Worm (Caenorhabditis elegans) whole organism, L4/young adult: ENCODE measurements around the gene C08F1.6.
"Not testable (repeated sequence)": the region's sequence is repeated elsewhere in the genome, so short reads cannot be mapped to it uniquely, and the experiment has no call there.

ENCODE experiments used
- W03F9.2 ChIP-seq: fragments of 150-350 bp; optimal IDR thresholded peaks from 2 replicates; lab custom pipeline; 2014; ENCODE audit warnings: missing biosample characterization, missing genetic modification characterization
- dao-5 ChIP-seq: sonication (generic microtip); optimal IDR thresholded peaks from 2 replicates; lab custom pipeline; 2016; ENCODE audit warnings: missing genotype, missing genetic modification characterization, moderate library complexity, missing compliant biosample characterization
- him-1 ChIP-seq: sonication (generic microtip); optimal IDR thresholded peaks from 2 replicates; lab custom pipeline; 2016; ENCODE audit warnings: missing genotype, missing genetic modification reagents, missing genetic modification characterization, missing compliant biosample characterization

The C08F1.6 gene

ce11 chrII:1782474-1782873 is 5.5 kb downstream of the C08F1.6 start, which contains the start of gene math-4:
Gene math-4, minus strand, starts transcription at chrII:1782574.
- no peak for TF ChIP-seq him-1 (tag; lab: Kevin White, UChicago)
- TF ChIP-seq dao-5 (tag; lab: Kevin White, UChicago): no peak
- no peak for TF ChIP-seq W03F9.2 (tag; lab: Kevin White, UChicago)

DNA sequence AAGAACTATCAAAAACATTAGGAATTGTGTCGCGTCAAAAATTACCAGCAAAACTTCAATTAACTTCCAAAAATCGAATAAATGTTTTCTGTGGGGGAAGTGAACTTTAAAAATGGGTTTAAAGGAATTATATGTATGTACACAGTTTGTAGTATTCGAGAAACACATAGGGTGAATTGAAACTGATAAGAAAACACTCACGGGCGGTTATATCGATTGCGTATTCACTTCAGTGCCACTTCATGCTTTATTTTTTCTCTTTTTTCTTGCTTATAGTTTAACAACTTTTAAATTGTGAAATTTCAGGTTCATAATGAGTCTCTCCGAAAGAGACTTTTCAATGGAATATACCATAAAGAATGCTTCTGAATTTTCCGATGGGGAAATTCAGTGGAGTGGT is 12.8 kb downstream of the C08F1.6 start, which contains the start of gene F36H5.14:
Gene F36H5.14 (plus strand): TSS at position 301 of the 400 bp plus-strand sequence.
- not testable (repeated sequence) for TF ChIP-seq W03F9.2, him-1, dao-5 (tag; lab: Kevin White, UChicago)

DNA sequence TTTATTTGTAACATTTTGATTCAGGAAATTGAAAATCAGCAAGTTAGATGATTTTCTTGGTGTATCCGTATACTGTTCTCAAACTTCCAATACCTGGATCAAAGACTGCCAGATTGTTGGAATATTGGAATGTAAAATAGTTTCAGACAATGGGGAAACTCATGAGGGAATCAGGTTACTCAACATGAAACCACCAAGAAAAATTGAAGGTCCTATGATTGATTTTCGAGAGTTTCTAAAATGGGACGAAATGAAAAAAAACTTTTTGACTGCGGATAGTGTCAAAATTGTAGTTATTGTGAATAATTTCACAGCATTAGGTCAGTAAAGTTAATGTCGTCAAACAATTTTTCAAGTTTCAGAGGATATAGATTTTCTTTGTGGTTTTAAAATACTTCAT is 16.2 kb downstream of the C08F1.6 start, which contains the start of gene math-3:
Gene math-3 (plus strand): TSS at position 301 of the 400 bp plus-strand sequence.
- TF ChIP-seq him-1 (tag; lab: Kevin White, UChicago) (no peak), W03F9.2 (tag; lab: Kevin White, UChicago) (no peak), dao-5 (tag; lab: Kevin White, UChicago) (no peak)

- not testable (repeated sequence) for TF ChIP-seq dao-5, W03F9.2, him-1 (tag; lab: Kevin White, UChicago)
These were observed 16.6 kb downstream of the C08F1.6 start, which contains the start of gene math-26 for ce11 chrII:1771347-1771746. Gene math-26, plus strand, starts transcription at chrII:1771647.

- no peak for TF ChIP-seq dao-5 (tag; lab: Kevin White, UChicago)
- no peak for TF ChIP-seq him-1 (tag; lab: Kevin White, UChicago)
- no peak for TF ChIP-seq W03F9.2 (tag; lab: Kevin White, UChicago)
These were observed 21.3 kb downstream of the C08F1.6 start for ce11 chrII:1766715-1767114.

ce11 chrII:1763072-1763471 is 24.9 kb downstream of the C08F1.6 start, which contains the start of gene math-28:
Gene math-28, plus strand, starts transcription at chrII:1763372.
- TF ChIP-seq him-1 (tag; lab: Kevin White, UChicago) (no peak), W03F9.2 (tag; lab: Kevin White, UChicago) (no peak), dao-5 (tag; lab: Kevin White, UChicago) (no peak)

ce11 chrII:1761564-1761963 is 26.4 kb downstream of the C08F1.6 start, which contains the start of gene F36H5.4:
Gene F36H5.4, plus strand, starts transcription at chrII:1761864.
- TF ChIP-seq him-1 (tag; lab: Kevin White, UChicago): no peak
- no peak for TF ChIP-seq W03F9.2 (tag; lab: Kevin White, UChicago)
- TF ChIP-seq dao-5 (tag; lab: Kevin White, UChicago): no peak

DNA sequence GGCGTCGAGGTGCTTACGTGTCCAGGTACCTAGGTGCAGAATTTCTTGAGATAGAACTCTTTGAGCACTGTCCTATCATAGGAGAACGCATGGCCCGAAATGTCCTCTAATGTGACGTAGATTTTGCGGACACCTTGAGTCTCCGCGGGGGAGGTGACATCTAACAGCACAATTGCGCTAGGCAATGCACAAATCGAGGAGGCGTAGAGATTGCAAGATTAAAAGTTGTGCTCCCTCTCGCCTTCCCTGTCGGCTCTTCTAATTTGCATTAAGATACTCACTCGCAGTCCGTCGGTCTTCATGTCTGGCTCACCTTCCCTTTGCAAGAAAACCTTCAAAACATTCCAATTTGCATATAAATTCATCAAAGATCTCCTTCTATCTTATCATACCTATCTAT is 28.4 kb downstream of the C08F1.6 start, which contains the start of gene F36H5.18:
Gene F36H5.18 (plus strand): TSS at position 301 of the 400 bp plus-strand sequence.
- TF ChIP-seq dao-5 (tag; lab: Kevin White, UChicago): no peak
- no peak for TF ChIP-seq him-1 (tag; lab: Kevin White, UChicago)
- TF ChIP-seq W03F9.2 (tag; lab: Kevin White, UChicago): no peak

DNA sequence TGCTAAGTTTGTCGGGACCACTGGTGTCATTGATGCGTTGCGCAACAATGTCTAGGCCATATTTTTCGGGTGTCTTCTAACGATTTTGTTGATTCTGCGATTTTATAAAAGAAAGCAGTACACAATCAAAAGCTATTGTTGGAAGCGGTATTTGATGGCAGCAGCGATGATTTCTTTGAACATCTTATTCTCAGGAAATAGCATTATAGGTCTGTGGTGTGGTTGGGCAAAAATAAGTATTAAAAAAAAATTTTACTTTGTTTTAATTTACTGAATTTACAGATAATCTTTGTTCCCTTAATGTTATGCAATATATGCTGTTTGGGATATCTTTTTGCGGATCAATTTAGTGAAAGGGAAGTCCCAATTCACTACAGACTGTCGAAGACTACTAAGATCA is 31.0 kb downstream of the C08F1.6 start, which contains the start of gene F36H5.10:
Gene F36H5.10 (plus strand): TSS at position 301 of the 400 bp plus-strand sequence.
- no peak for TF ChIP-seq him-1 (tag; lab: Kevin White, UChicago)
- TF ChIP-seq dao-5 (tag; lab: Kevin White, UChicago): no peak
- no peak for TF ChIP-seq W03F9.2 (tag; lab: Kevin White, UChicago)

DNA sequence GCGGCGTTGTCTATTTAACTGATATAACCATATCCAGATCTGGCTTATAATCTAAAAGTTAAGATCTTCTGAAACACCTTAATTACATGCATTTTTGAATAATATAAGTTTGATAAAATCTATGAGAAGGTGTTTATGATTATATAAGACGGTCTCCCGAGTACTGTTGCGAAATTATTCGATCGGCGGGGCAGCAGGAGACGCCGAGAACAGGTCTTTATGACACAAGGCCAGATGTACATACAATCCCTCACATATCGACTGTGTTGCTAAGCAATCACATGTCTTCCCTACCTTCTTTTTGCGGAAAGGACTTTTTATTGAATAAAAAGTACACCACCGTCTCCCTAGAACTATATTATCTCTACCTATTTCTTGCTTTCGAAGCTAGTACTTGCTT is 31.4 kb downstream of the C08F1.6 start, which contains the start of gene fbxb-53:
Gene fbxb-53 (plus strand): TSS at position 301 of the 400 bp plus-strand sequence.
- TF ChIP-seq W03F9.2 (tag; lab: Kevin White, UChicago): no peak
- no peak for TF ChIP-seq him-1 (tag; lab: Kevin White, UChicago)
- no peak for TF ChIP-seq dao-5 (tag; lab: Kevin White, UChicago)

DNA sequence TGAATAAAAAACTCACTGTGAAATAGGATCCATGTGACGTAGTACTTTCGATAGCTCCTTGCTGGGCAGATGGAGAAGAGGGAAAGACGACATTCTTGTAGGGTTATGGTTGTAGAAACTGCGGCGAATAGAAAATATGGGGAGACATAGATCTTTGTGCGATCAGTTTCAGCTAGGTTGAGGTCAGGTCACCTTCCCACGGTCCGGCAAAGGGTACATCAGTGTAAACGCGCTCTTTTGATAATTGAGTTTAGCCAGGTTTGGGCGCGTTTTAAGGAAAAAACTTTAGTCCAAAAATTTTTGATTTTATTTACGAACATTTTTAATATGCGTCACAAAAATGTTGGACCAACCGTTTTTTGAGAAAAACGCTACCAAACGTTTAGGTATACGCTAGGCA is 31.9 kb downstream of the C08F1.6 start, which contains the start of gene F36H5.17:
Gene F36H5.17 (minus strand): TSS at position 101 of the 400 bp plus-strand sequence.
- no peak for TF ChIP-seq dao-5 (tag; lab: Kevin White, UChicago)
- no peak for TF ChIP-seq W03F9.2 (tag; lab: Kevin White, UChicago)
- no peak for TF ChIP-seq him-1 (tag; lab: Kevin White, UChicago)

DNA sequence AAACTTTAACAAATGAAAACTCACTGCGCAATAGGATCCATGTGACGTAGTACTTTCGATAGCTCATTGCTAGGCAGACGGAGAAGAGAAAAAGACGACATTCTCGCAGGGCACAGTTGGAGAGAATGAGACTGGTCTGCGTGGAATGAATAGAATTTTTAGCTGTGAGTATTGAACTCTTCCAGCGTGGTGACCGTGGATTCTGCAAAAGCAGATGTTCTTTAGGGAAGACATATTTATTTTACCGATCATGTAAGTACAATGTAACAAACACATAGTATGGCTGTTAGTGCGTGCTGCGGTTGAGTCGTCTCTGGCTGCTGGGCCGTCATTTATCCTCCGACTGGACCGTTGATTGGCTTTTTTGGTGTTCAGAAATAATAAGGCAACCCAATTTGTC is 35.0 kb downstream of the C08F1.6 start, which contains the start of gene F36H5.9:
Gene F36H5.9 (minus strand): TSS at position 101 of the 400 bp plus-strand sequence.
- TF ChIP-seq dao-5 (tag; lab: Kevin White, UChicago) (no peak), W03F9.2 (tag; lab: Kevin White, UChicago) (no peak), him-1 (tag; lab: Kevin White, UChicago) (no peak)

DNA sequence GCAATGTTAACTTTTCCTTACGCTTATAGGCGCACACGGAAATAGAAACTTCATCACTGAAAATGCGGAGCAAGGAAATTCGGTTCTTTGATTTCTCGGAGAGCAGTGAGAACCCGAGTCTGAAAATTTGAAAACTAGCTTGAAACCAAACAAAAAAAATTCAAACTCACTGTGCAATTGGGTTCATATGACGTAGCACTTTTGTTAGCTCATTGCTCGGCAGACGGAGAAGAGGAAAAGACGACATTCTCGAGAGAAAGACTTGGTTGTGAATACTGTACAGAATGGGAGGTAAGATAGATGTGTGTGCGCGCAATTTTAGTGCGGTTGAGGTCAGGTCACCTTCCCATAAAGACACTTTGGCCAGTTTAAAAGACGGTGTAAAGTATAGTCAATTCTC is 37.6 kb downstream of the C08F1.6 start, which contains the start of the genes F36H5.13 and F36H5.8:
Gene F36H5.13 (minus strand): TSS at position 101 of the 400 bp plus-strand sequence.
Gene F36H5.8 (minus strand): TSS at position 274 of the 400 bp plus-strand sequence.
- TF ChIP-seq dao-5 (tag; lab: Kevin White, UChicago) (no peak), W03F9.2 (tag; lab: Kevin White, UChicago) (no peak), him-1 (tag; lab: Kevin White, UChicago) (no peak)
